Fruit fly (Drosophila melanogaster) whole organism, wandering third instar larva: ENCODE results near the gene SmydA-2.

ENCODE experiments used
- Abd-B ChIP-seq: fragments of >200 bp; optimal IDR thresholded peaks from 2 replicates; lab custom pipeline; 2017; ENCODE audit warnings: missing biosample characterization, missing genetic modification characterization
- CG32264 ChIP-seq: fragments of 200-800 bp; sonication (Bioruptor generic); optimal IDR thresholded peaks from 2 replicates; lab custom pipeline; 2016; ENCODE audit warnings: missing biosample characterization, missing genetic modification characterization
- CG9705 ChIP-seq: fragments of 200-800 bp; sonication (Bioruptor generic); optimal IDR thresholded peaks from 2 replicates; lab custom pipeline; 2018; ENCODE audit warnings: missing biosample characterization, mild to moderate bottlenecking, missing genetic modification characterization
- CrebA ChIP-seq: fragments of 200-800 bp; sonication (Bioruptor generic); optimal IDR thresholded peaks from 2 replicates; lab custom pipeline; 2016; ENCODE audit warnings: missing biosample characterization, mild to moderate bottlenecking, missing genetic modification characterization, borderline replicate concordance
- Dfd ChIP-seq: fragments of >200 bp; optimal IDR thresholded peaks from 2 replicates; lab custom pipeline; 2017; ENCODE audit warnings: missing biosample characterization, missing genetic modification characterization
- Dif ChIP-seq: fragments of 200-275, 200-300 bp; sonication (Bioruptor generic); optimal IDR thresholded peaks from 2 replicates; lab custom pipeline; 2018; ENCODE audit warnings: missing biosample characterization, missing genetic modification characterization; ENCODE audit not compliant: partially characterized antibody
- GATAd ChIP-seq: sonication (Bioruptor generic); optimal IDR thresholded peaks from 2 replicates; lab custom pipeline; 2016; ENCODE audit warnings: missing biosample characterization, missing genetic modification characterization
- HLH106 ChIP-seq: fragments of 200-800 bp; optimal IDR thresholded peaks from 3 replicates; lab custom pipeline; 2019; ENCODE audit warnings: missing biosample characterization, mild to moderate bottlenecking, missing genetic modification characterization, moderate library complexity
- Hr78 ChIP-seq: fragments of >200 bp; optimal IDR thresholded peaks from 2 replicates; lab custom pipeline; 2017; ENCODE audit warnings: missing biosample characterization, missing genetic modification characterization
- Hr83 ChIP-seq: fragments of 200-300 bp; sonication (Bioruptor generic); optimal IDR thresholded peaks from 2 replicates; lab custom pipeline; 2016; ENCODE audit warnings: missing biosample characterization, mild to moderate bottlenecking, missing genetic modification characterization, moderate library complexity; ENCODE audit not compliant: poor library complexity, severe bottlenecking
- Jra ChIP-seq: sonication (Bioruptor generic); optimal IDR thresholded peaks from 2 replicates; lab custom pipeline; 2016; ENCODE audit warnings: missing biosample characterization, missing genetic modification characterization
- Mio ChIP-seq: sonication (Bioruptor generic); optimal IDR thresholded peaks from 2 replicates; lab custom pipeline; 2016; ENCODE audit warnings: missing biosample characterization, missing genetic modification characterization
- N ChIP-seq: fragments of >200 bp; optimal IDR thresholded peaks from 2 replicates; lab custom pipeline; 2018; ENCODE audit warnings: missing biosample characterization, missing external identifiers, missing genetic modification characterization
- OdsH ChIP-seq: fragments of 200-800 bp; sonication (Bioruptor generic); optimal IDR thresholded peaks from 2 replicates; lab custom pipeline; 2016; ENCODE audit warnings: missing biosample characterization, mild to moderate bottlenecking, missing genetic modification characterization
- Rel ChIP-seq, 2 experiments: fragments of 200-800 bp; sonication (Bioruptor generic) in 1 of 2; optimal IDR thresholded peaks; 2 replicates in 1 of 2; 3 replicates in 1 of 2; lab custom pipeline; 2016 to 2019; ENCODE audit warnings: mild to moderate bottlenecking in 2 of 2, missing biosample characterization in 2 of 2, missing genetic modification characterization in 2 of 2, moderate library complexity in 1 of 2
- Sp1 ChIP-seq: fragments of 200-800 bp; sonication (Bioruptor generic); optimal IDR thresholded peaks from 3 replicates; lab custom pipeline; 2019; ENCODE audit warnings: missing biosample characterization, mild to moderate bottlenecking, missing genetic modification characterization, moderate library complexity
- Vsx2 ChIP-seq: fragments of 200-300, 225-300 bp; sonication (Bioruptor generic); optimal IDR thresholded peaks from 2 replicates; lab custom pipeline; 2018; ENCODE audit warnings: missing biosample characterization, missing genetic modification characterization; ENCODE audit not compliant: partially characterized antibody
- br ChIP-seq: fragments of 200-800 bp; sonication (Bioruptor generic); optimal IDR thresholded peaks from 2 replicates; lab custom pipeline; 2016; ENCODE audit warnings: missing biosample characterization, missing genetic modification characterization
- brk ChIP-seq: fragments of 200-800 bp; sonication (Bioruptor generic); optimal IDR thresholded peaks from 2 replicates; lab custom pipeline; 2016; ENCODE audit warnings: missing biosample characterization, mild to moderate bottlenecking, missing genetic modification characterization
- dl ChIP-seq, 2 experiments: fragments of 175-275, 200-275 bp in 1 of 2; fragments of 200-275 bp in 1 of 2; sonication (Bioruptor generic); optimal IDR thresholded peaks; lab custom pipeline; 2018; ENCODE audit warnings: mild to moderate bottlenecking in 2 of 2, missing biosample characterization in 2 of 2, missing genetic modification characterization in 2 of 2, moderate library complexity in 2 of 2; ENCODE audit not compliant: partially characterized antibody in 2 of 2, insufficient read depth in 1 of 2
- dmrt93B ChIP-seq: fragments of 200-800 bp; sonication (Bioruptor generic); optimal IDR thresholded peaks from 2 replicates; lab custom pipeline; 2018; ENCODE audit warnings: missing biosample characterization, mild to moderate bottlenecking, missing genetic modification characterization
- dsf ChIP-seq: sonication (Bioruptor generic); optimal IDR thresholded peaks from 2 replicates; lab custom pipeline; 2016; ENCODE audit warnings: missing biosample characterization, missing genetic modification characterization, borderline replicate concordance
- ey ChIP-seq: fragments of 200-800 bp; sonication (Bioruptor generic); optimal IDR thresholded peaks from 2 replicates; lab custom pipeline; 2016; ENCODE audit warnings: missing biosample characterization, missing genetic modification characterization
- foxo ChIP-seq, 2 experiments: fragments of 200-800 bp; sonication (Bioruptor generic); optimal IDR thresholded peaks; 2 replicates in 1 of 2; 3 replicates in 1 of 2; lab custom pipeline; 2016 to 2017; ENCODE audit warnings: missing biosample characterization in 2 of 2, missing genetic modification characterization in 2 of 2
- fru ChIP-seq: fragments of 200-800 bp; sonication (Bioruptor generic); optimal IDR thresholded peaks from 3 replicates; lab custom pipeline; 2016; ENCODE audit warnings: missing biosample characterization, mild to moderate bottlenecking, missing genetic modification characterization
- h ChIP-seq: fragments of 200-800 bp; sonication (Bioruptor generic); optimal IDR thresholded peaks from 3 replicates; lab custom pipeline; 2016; ENCODE audit warnings: missing biosample characterization, mild to moderate bottlenecking, missing genetic modification characterization
- jim ChIP-seq: fragments of 175-275, 200-325 bp; sonication (Bioruptor generic); optimal IDR thresholded peaks from 2 replicates; lab custom pipeline; 2016; ENCODE audit warnings: missing biosample characterization, mild to moderate bottlenecking, missing genetic modification characterization
- lola ChIP-seq: fragments of >200 bp; optimal IDR thresholded peaks from 2 replicates; lab custom pipeline; 2017; ENCODE audit warnings: missing biosample characterization, missing genetic modification characterization
- pan ChIP-seq: fragments of >200 bp; optimal IDR thresholded peaks from 2 replicates; lab custom pipeline; 2017
- psq ChIP-seq: fragments of 200-800 bp; sonication (Bioruptor generic); optimal IDR thresholded peaks from 3 replicates; lab custom pipeline; 2017; ENCODE audit warnings: missing biosample characterization, mild to moderate bottlenecking, missing genetic modification characterization, moderate library complexity
- rgr ChIP-seq: fragments of 200-800 bp; sonication (Bioruptor generic); optimal IDR thresholded peaks from 3 replicates; lab custom pipeline; 2016; ENCODE audit warnings: missing biosample characterization, mild to moderate bottlenecking, missing genetic modification characterization
- sv ChIP-seq: fragments of 200-800 bp; sonication (Bioruptor generic); optimal IDR thresholded peaks from 3 replicates; lab custom pipeline; 2016; ENCODE audit warnings: missing biosample characterization, missing genetic modification characterization
- tai ChIP-seq: sonication (Bioruptor generic); optimal IDR thresholded peaks from 2 replicates; lab custom pipeline; 2016; ENCODE audit warnings: missing biosample characterization, missing genetic modification characterization
- usp ChIP-seq: fragments of >200 bp; optimal IDR thresholded peaks from 2 replicates; lab custom pipeline; 2017; ENCODE audit warnings: missing biosample characterization, missing genetic modification characterization
- woc ChIP-seq: sonication (Bioruptor generic); optimal IDR thresholded peaks from 2 replicates; lab custom pipeline; 2016; ENCODE audit warnings: missing biosample characterization, mild to moderate bottlenecking, missing genetic modification characterization

Gene SmydA-2

DNA sequence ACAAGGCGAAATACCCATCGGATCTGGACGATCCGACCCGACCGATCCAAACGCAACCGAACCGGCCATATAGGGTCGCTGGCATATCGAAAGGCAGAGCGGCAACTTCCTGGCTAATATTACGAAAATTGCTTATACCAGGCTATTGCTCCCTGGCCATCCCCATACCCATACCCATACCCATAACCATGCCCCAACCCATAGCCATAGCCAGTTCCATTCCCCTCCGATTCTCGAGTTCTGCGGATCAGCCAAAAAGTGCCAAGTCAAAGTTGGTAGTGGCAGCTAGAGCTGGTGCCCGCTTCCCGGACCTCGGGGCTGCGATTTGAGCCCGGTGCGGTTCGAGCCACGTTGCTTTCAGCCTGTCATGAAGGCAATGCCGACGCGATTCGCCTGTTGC is 38.1 kb upstream of the SmydA-2 start:
- TF ChIP-seq Mio (GFP tag; lab: Kevin White, UChicago) (no peak), brk (no peak), tai (GFP tag; lab: Kevin White, UChicago) (no peak), sv (no peak), br (GFP tag; lab: Kevin White, UChicago) (no peak), dmrt93B (GFP tag; lab: Kevin White, UChicago) (no peak), rgr (GFP tag; lab: Kevin White, UChicago) (no peak), dl (GFP tag; optimal IDR thresholded peaks at IDR 0.05; lab: Kevin White, UChicago; ENCODE audit: insufficient read depth in 1 of 2, partially characterized antibody in 2 of 2) (peak in 1 of 2 experiments; percentile 41), pan (lab: Kevin White, UChicago) (no peak), woc (GFP tag; lab: Kevin White, UChicago) (no peak), jim (GFP tag; lab: Kevin White, UChicago) (no peak), CrebA (GFP tag; lab: Kevin White, UChicago) (peak; percentile 23), Vsx2 (GFP tag; lab: Kevin White, UChicago) (peak; percentile 73), OdsH (no peak), CG32264 (no peak), dsf (GFP tag; lab: Kevin White, UChicago) (no peak), Dfd (no peak), CG9705 (GFP tag; lab: Kevin White, UChicago) (no peak)

- TF ChIP-seq Dif, result no peak
- TF ChIP-seq Abd-B, result no peak
- peak; percentile 3 for TF ChIP-seq br (GFP tag; lab: Kevin White, UChicago)
- no peak for TF ChIP-seq CG9705 (GFP tag; lab: Kevin White, UChicago)
- TF ChIP-seq Jra (GFP tag; lab: Kevin White, UChicago), result no peak
- TF ChIP-seq HLH106 (tag; lab: Kevin White, UChicago), result no peak
- no peak for TF ChIP-seq tai (GFP tag; lab: Kevin White, UChicago)
- no peak for TF ChIP-seq Rel (GFP tag; optimal IDR thresholded peaks at IDR 0.05; lab: Kevin White, UChicago)
- peak; percentile 5 for TF ChIP-seq Rel (tag; optimal IDR thresholded peaks at IDR 0.05; lab: Kevin White, UChicago)
- TF ChIP-seq psq (GFP tag; lab: Kevin White, UChicago), result peak; percentile 5
- TF ChIP-seq usp (GFP tag; lab: Kevin White, UChicago), result no peak
- no peak for TF ChIP-seq ey (GFP tag; lab: Kevin White, UChicago)
- TF ChIP-seq dsf (GFP tag; lab: Kevin White, UChicago), result no peak
- TF ChIP-seq Vsx2 (GFP tag; lab: Kevin White, UChicago), result no peak
- TF ChIP-seq Mio (GFP tag; lab: Kevin White, UChicago), result no peak
- no peak for TF ChIP-seq Hr78 (GFP tag; lab: Kevin White, UChicago)
- TF ChIP-seq h, result peak; percentile 83
- TF ChIP-seq brk, result no peak
- no peak for TF ChIP-seq pan (lab: Kevin White, UChicago)
- no peak for TF ChIP-seq Hr83 (GFP tag; lab: Kevin White, UChicago)
- no peak for TF ChIP-seq dmrt93B (GFP tag; lab: Kevin White, UChicago)
Observed at dm6 chr3L:19040155-19040644, 37.1 kb upstream of the SmydA-2 start.

DNA sequence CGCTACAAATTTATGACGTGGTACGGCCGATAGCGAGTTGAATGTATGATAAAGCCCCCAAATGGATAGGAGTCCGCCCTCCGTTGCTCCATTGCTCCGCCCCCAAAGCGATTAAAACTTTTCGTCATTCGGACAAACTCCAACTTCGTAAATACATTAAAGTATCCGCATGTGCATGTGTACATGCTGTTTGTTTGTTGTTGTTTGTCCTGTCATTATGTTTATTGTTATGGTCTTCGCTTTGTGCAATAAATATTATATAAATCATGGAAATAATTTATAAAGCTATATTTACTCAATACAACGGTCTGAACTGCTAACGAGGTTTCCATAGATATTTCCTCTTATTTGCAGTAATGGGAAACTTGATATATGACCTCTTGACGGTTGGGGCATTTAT is 34.0 kb upstream of the SmydA-2 start:
- TF ChIP-seq Sp1 (GFP tag; lab: Kevin White, UChicago), result no peak
- TF ChIP-seq HLH106 (tag; lab: Kevin White, UChicago), result no peak
- no peak for TF ChIP-seq brk
- TF ChIP-seq CG32264, result no peak
- no peak for TF ChIP-seq GATAd (GFP tag; lab: Kevin White, UChicago)
- no peak for TF ChIP-seq Jra (GFP tag; lab: Kevin White, UChicago)
- no peak for TF ChIP-seq foxo (GFP tag; optimal IDR thresholded peaks at IDR 0.05; lab: Kevin White, UChicago)
- TF ChIP-seq, all 38 proteins: peak for 0

- TF ChIP-seq dl (GFP tag; optimal IDR thresholded peaks at IDR 0.05; lab: Kevin White, UChicago; ENCODE audit: insufficient read depth in 1 of 2, partially characterized antibody in 2 of 2) (no peak), dsf (GFP tag; lab: Kevin White, UChicago) (no peak), N (no peak), Sp1 (GFP tag; lab: Kevin White, UChicago) (no peak), dmrt93B (GFP tag; lab: Kevin White, UChicago) (no peak), tai (GFP tag; lab: Kevin White, UChicago) (no peak), rgr (GFP tag; lab: Kevin White, UChicago) (no peak), CrebA (GFP tag; lab: Kevin White, UChicago) (no peak), Jra (GFP tag; lab: Kevin White, UChicago) (no peak), GATAd (GFP tag; lab: Kevin White, UChicago) (no peak), Hr78 (GFP tag; lab: Kevin White, UChicago) (no peak), lola (GFP tag; lab: Kevin White, UChicago) (no peak), Vsx2 (GFP tag; lab: Kevin White, UChicago) (no peak), Mio (GFP tag; lab: Kevin White, UChicago) (no peak), CG32264 (no peak), Dif (no peak), fru (GFP tag; lab: Kevin White, UChicago) (no peak), ey (GFP tag; lab: Kevin White, UChicago) (no peak)
Observed at dm6 chr3L:19036119-19036518, 33.1 kb upstream of the SmydA-2 start.
